Fruit fly (Drosophila melanogaster): Measurements from ENCODE around the gene CG5623.

DNA sequence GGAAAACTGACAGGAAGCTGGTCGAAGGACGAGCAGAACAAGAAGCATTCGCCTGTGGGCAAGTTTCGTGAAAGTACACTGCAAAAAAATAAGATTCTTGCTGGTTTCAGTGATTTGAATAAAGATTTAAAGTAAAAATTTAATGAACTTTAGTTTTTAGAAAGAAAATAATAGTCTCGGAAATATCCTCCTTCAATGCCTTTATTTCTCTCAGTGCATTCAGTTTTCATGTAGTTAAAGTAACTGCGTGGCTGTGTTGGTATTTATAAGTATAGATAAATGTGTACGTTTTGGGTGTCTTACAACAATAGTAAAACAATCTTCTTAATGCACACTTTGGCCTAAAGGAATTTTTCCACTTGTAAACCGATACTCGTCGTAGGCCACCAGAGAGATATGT lies 17.1 kb upstream of the CG5623 start:
- TF ChIP-seq CTCF (optimal IDR thresholded peaks at IDR 0.05) (no peak), CG8478 (optimal IDR thresholded peaks at IDR 0.05) (no peak)

All from S2 (cell line).